Worm (Caenorhabditis elegans) whole organism, L2 larva: ENCODE measurements around the gene C09G9.3.
A peak's percentile ranks its signal among the peaks of the same experiment; 100 is the strongest.

Experiments
- C34F6.9 ChIP-seq: fragments of 150-350 bp; optimal IDR thresholded peaks from 2 replicates; lab custom pipeline; 2014; ENCODE audit warnings: missing biosample characterization, missing genetic modification characterization
- Y55F3AM.14 ChIP-seq: fragments of 200-800 bp; sonication (Bioruptor generic); optimal IDR thresholded peaks from 2 replicates; lab custom pipeline; 2018; ENCODE audit warnings: mild to moderate bottlenecking, missing genetic modification characterization, missing compliant biosample characterization
- ZK546.5 ChIP-seq: sonication (generic microtip); optimal IDR thresholded peaks from 2 replicates; lab custom pipeline; 2017; ENCODE audit warnings: missing biosample characterization, missing genetic modification characterization
- aly-2 ChIP-seq: fragments of 150-350 bp; optimal IDR thresholded peaks from 2 replicates; lab custom pipeline; 2014; ENCODE audit warnings: missing biosample characterization, missing genetic modification characterization
- ama-1 ChIP-seq: fragments of 150-350 bp; optimal IDR thresholded peaks from 2 replicates; lab custom pipeline; 2018; ENCODE audit warnings: inconsistent platforms
- ceh-16 ChIP-seq: fragments of 150-350 bp; optimal IDR thresholded peaks from 2 replicates; lab custom pipeline; 2014; ENCODE audit warnings: missing biosample characterization, missing genetic modification characterization
- dmd-4 ChIP-seq: sonication (generic microtip); optimal IDR thresholded peaks from 2 replicates; lab custom pipeline; 2017; ENCODE audit warnings: missing biosample characterization, missing genetic modification characterization
- egl-27 ChIP-seq: sonication (generic microtip); optimal IDR thresholded peaks from 3 replicates; lab custom pipeline; 2017; ENCODE audit warnings: missing biosample characterization, missing genetic modification reagents, missing genetic modification characterization
- elt-1 ChIP-seq: fragments of 150-350 bp; optimal IDR thresholded peaks from 2 replicates; lab custom pipeline; 2014; ENCODE audit warnings: missing biosample characterization, missing genetic modification characterization
- elt-3 ChIP-seq: sonication (generic microtip); optimal IDR thresholded peaks from 2 replicates; lab custom pipeline; 2017; ENCODE audit warnings: missing biosample characterization, missing genetic modification characterization
- fos-1 ChIP-seq: fragments of 150-350 bp; optimal IDR thresholded peaks from 2 replicates; lab custom pipeline; 2014; ENCODE audit warnings: missing biosample characterization, missing genetic modification characterization
- gmeb-1 ChIP-seq: fragments of 150-350 bp; optimal IDR thresholded peaks from 2 replicates; lab custom pipeline; 2014; ENCODE audit warnings: missing biosample characterization, missing genetic modification characterization
- lin-39 ChIP-seq: fragments of 150-350 bp; optimal IDR thresholded peaks from 2 replicates; lab custom pipeline; 2014; ENCODE audit warnings: missing biosample characterization, missing genetic modification reagents, missing genetic modification characterization
- lsy-2 ChIP-seq, 2 experiments: fragments of 150-350 bp in 1 of 2; sonication (generic microtip) in 1 of 2; optimal IDR thresholded peaks; 2 replicates each; lab custom pipeline; 2014 to 2017; ENCODE audit warnings: missing biosample characterization in 2 of 2, missing genetic modification characterization in 2 of 2
- mab-5 ChIP-seq: fragments of 150-350 bp; optimal IDR thresholded peaks from 2 replicates; lab custom pipeline; 2014; ENCODE audit warnings: missing biosample characterization, missing genetic modification characterization
- mbf-1 ChIP-seq: sonication (generic microtip); optimal IDR thresholded peaks from 2 replicates; lab custom pipeline; 2017; ENCODE audit warnings: missing biosample characterization, missing genetic modification characterization
- mdl-1 ChIP-seq, 2 experiments: fragments of 150-350 bp in 1 of 2; sonication (generic microtip) in 1 of 2; optimal IDR thresholded peaks; 2 replicates each; lab custom pipeline; 2017; ENCODE audit warnings: missing biosample characterization in 2 of 2, missing genetic modification characterization in 2 of 2
- nhr-10 ChIP-seq: sonication (generic microtip); optimal IDR thresholded peaks from 2 replicates; lab custom pipeline; 2017; ENCODE audit warnings: missing biosample characterization, missing genetic modification characterization
- nhr-12 ChIP-seq: fragments of 150-350 bp; optimal IDR thresholded peaks from 2 replicates; lab custom pipeline; 2014; ENCODE audit warnings: missing biosample characterization, missing genetic modification characterization
- nhr-129 ChIP-seq: fragments of 150-350 bp; optimal IDR thresholded peaks from 2 replicates; lab custom pipeline; 2014; ENCODE audit warnings: missing biosample characterization, missing genetic modification characterization
- nhr-21 ChIP-seq: fragments of 150-350 bp; optimal IDR thresholded peaks from 2 replicates; lab custom pipeline; 2014; ENCODE audit warnings: missing biosample characterization, missing genetic modification characterization
- nhr-23 ChIP-seq: fragments of 150-350 bp; optimal IDR thresholded peaks from 2 replicates; lab custom pipeline; 2014; ENCODE audit warnings: missing biosample characterization, missing genetic modification reagents, missing genetic modification characterization
- nhr-237 ChIP-seq: fragments of 150-350 bp; optimal IDR thresholded peaks from 2 replicates; lab custom pipeline; 2014; ENCODE audit warnings: missing biosample characterization, missing genetic modification characterization
- nhr-25 ChIP-seq: fragments of 150-350 bp; sonication (generic microtip); optimal IDR thresholded peaks from 3 replicates; lab custom pipeline; 2014; ENCODE audit warnings: missing biosample characterization, missing genetic modification characterization
- nhr-77 ChIP-seq: fragments of 150-350 bp; optimal IDR thresholded peaks from 2 replicates; lab custom pipeline; 2014; ENCODE audit warnings: missing biosample characterization, missing genetic modification characterization
- peb-1 ChIP-seq: fragments of 150-350 bp; optimal IDR thresholded peaks from 2 replicates; lab custom pipeline; 2014; ENCODE audit warnings: missing biosample characterization, missing genetic modification characterization
- sem-4 ChIP-seq: fragments of 150-350 bp; optimal IDR thresholded peaks from 2 replicates; lab custom pipeline; 2014; ENCODE audit warnings: missing biosample characterization, missing genetic modification reagents, missing genetic modification characterization
- skn-1 ChIP-seq: sonication (generic microtip); optimal IDR thresholded peaks from 2 replicates; lab custom pipeline; 2017; ENCODE audit warnings: missing biosample characterization, missing genetic modification characterization
- sma-3 ChIP-seq: sonication (generic microtip); optimal IDR thresholded peaks from 2 replicates; lab custom pipeline; 2016; ENCODE audit warnings: missing genetic modification reagents, missing genetic modification characterization, missing compliant biosample characterization
- sma-9 ChIP-seq, 2 experiments: fragments of 150-350 bp in 1 of 2; sonication (generic microtip) in 1 of 2; optimal IDR thresholded peaks; 2 replicates each; lab custom pipeline; 2014 to 2016; ENCODE audit warnings: missing genetic modification characterization in 2 of 2, mild to moderate bottlenecking in 1 of 2, missing biosample characterization in 1 of 2, missing compliant biosample characterization in 1 of 2, missing genetic modification reagents in 1 of 2, moderate library complexity in 1 of 2
- snpc-4 ChIP-seq: fragments of 150-350 bp; optimal IDR thresholded peaks from 2 replicates; lab custom pipeline; 2014; ENCODE audit warnings: missing biosample characterization, missing genetic modification characterization
- unc-55 ChIP-seq: fragments of 150-350 bp; sonication (generic microtip); optimal IDR thresholded peaks from 3 replicates; lab custom pipeline; 2014; ENCODE audit warnings: missing biosample characterization, missing genetic modification reagents, missing genetic modification characterization
- unc-62 ChIP-seq: fragments of 150-350 bp; optimal IDR thresholded peaks from 2 replicates; lab custom pipeline; 2014; ENCODE audit warnings: missing biosample characterization, missing genetic modification reagents, missing genetic modification characterization
- zag-1 ChIP-seq: fragments of 150-350 bp; optimal IDR thresholded peaks from 2 replicates; lab custom pipeline; 2014; ENCODE audit warnings: missing biosample characterization, missing genetic modification characterization
- ztf-1 ChIP-seq: fragments of 200-800 bp; sonication (Bioruptor generic); conservative IDR thresholded peaks from 2 replicates; pipeline ENCODE4 v1.3.6; 2022; ENCODE audit warnings: missing genetic modification characterization, missing compliant biosample characterization
- ztf-11 ChIP-seq: sonication (generic microtip); optimal IDR thresholded peaks from 2 replicates; lab custom pipeline; 2017; ENCODE audit warnings: missing biosample characterization, missing genetic modification characterization
- ztf-4 ChIP-seq: fragments of 150-350 bp; optimal IDR thresholded peaks from 2 replicates; lab custom pipeline; 2014; ENCODE audit warnings: missing biosample characterization, missing genetic modification characterization

Gene C09G9.3

ce11 chrIV:8918790-8919189, 45.9 kb upstream of the C09G9.3 start, which contains the start of gene rap-1:
Gene rap-1, minus strand, starts transcription at chrIV:8918890.
- TF ChIP-seq Y55F3AM.14 (GFP tag; lab: Kevin White, UChicago) (no peak), sma-9 (GFP tag; optimal IDR thresholded peaks at IDR 0.05; lab: Kevin White, UChicago) (no peak), sma-9 (tag; optimal IDR thresholded peaks at IDR 0.05; lab: Kevin White, UChicago) (no peak), egl-27 (no peak), aly-2 (tag; lab: Kevin White, UChicago) (no peak), nhr-12 (tag; lab: Kevin White, UChicago) (no peak), zag-1 (tag; lab: Kevin White, UChicago) (no peak), ztf-1 (GFP tag; lab: Robert Waterston, UW) (no peak), fos-1 (tag; lab: Kevin White, UChicago) (no peak), sem-4 (tag; lab: Kevin White, UChicago) (no peak), ztf-11 (tag; lab: Kevin White, UChicago) (no peak), peb-1 (tag; lab: Kevin White, UChicago) (no peak), C34F6.9 (tag; lab: Kevin White, UChicago) (no peak), unc-62 (GFP tag; lab: Kevin White, UChicago) (no peak), mab-5 (tag; lab: Kevin White, UChicago) (no peak), ceh-16 (no peak), unc-55 (GFP tag; lab: Kevin White, UChicago) (no peak), nhr-129 (no peak), nhr-25 (tag; lab: Kevin White, UChicago) (no peak), lin-39 (tag; lab: Kevin White, UChicago) (no peak)

ce11 chrIV:8916010-8916409, 43.2 kb upstream of the C09G9.3 start, which contains the start of gene C27B7.9:
Gene C27B7.9, minus strand, starts transcription at chrIV:8916110.
- TF ChIP-seq nhr-77 (tag; lab: Kevin White, UChicago) (no peak), sem-4 (tag; lab: Kevin White, UChicago) (no peak), ZK546.5 (tag; lab: Kevin White, UChicago) (no peak), nhr-23 (no peak), ama-1 (lab: Kevin White, UChicago) (no peak), Y55F3AM.14 (GFP tag; lab: Kevin White, UChicago) (no peak), nhr-10 (tag; lab: Kevin White, UChicago) (no peak), skn-1 (tag; lab: Kevin White, UChicago) (no peak), nhr-25 (tag; lab: Kevin White, UChicago) (no peak), nhr-237 (tag; lab: Kevin White, UChicago) (no peak), nhr-21 (tag; lab: Kevin White, UChicago) (no peak), dmd-4 (no peak)

ce11 chrIV:8914187-8914586, 41.3 kb upstream of the C09G9.3 start:
- TF ChIP-seq sma-3 (GFP tag; lab: Kevin White, UChicago) (peak; percentile 67), nhr-23 (no peak)

- TF ChIP-seq nhr-129, result no peak
- no peak for TF ChIP-seq gmeb-1 (tag; lab: Kevin White, UChicago)
- TF ChIP-seq lin-39 (tag; lab: Kevin White, UChicago), result no peak
- TF ChIP-seq nhr-12 (tag; lab: Kevin White, UChicago), result no peak
- TF ChIP-seq elt-3, result no peak
- TF ChIP-seq aly-2 (tag; lab: Kevin White, UChicago), result no peak
- TF ChIP-seq, all 48 proteins: peak for 0
These were observed 33.9 kb upstream of the C09G9.3 start, which contains the start of gene C27B7.7 for ce11 chrIV:8906743-8907142. Gene C27B7.7, plus strand, starts transcription at chrIV:8907043.

ce11 chrIV:8906164-8906563, 33.3 kb upstream of the C09G9.3 start, which contains the start of gene C27B7.6:
Gene C27B7.6, minus strand, starts transcription at chrIV:8906345.
- TF ChIP-seq lin-39 (tag; lab: Kevin White, UChicago), result no peak
- TF ChIP-seq lsy-2 (tag; optimal IDR thresholded peaks at IDR 0.05; lab: Kevin White, UChicago), result no peak
- TF ChIP-seq gmeb-1 (tag; lab: Kevin White, UChicago), result no peak
- TF ChIP-seq zag-1 (tag; lab: Kevin White, UChicago), result no peak
- TF ChIP-seq sma-3 (GFP tag; lab: Kevin White, UChicago), result no peak
- no peak for TF ChIP-seq nhr-12 (tag; lab: Kevin White, UChicago)
- TF ChIP-seq mbf-1 (tag; lab: Kevin White, UChicago), result no peak
- TF ChIP-seq ztf-4 (tag; lab: Kevin White, UChicago), result no peak
- TF ChIP-seq elt-1 (tag; lab: Kevin White, UChicago), result no peak
- no peak for TF ChIP-seq nhr-129
- TF ChIP-seq sem-4 (tag; lab: Kevin White, UChicago), result no peak
- TF ChIP-seq snpc-4 (tag; lab: Kevin White, UChicago), result no peak
- no peak for TF ChIP-seq egl-27
- no peak for TF ChIP-seq mdl-1 (tag; optimal IDR thresholded peaks at IDR 0.05; lab: Kevin White, UChicago)
- TF ChIP-seq Y55F3AM.14 (GFP tag; lab: Kevin White, UChicago), result no peak
- no peak for TF ChIP-seq nhr-77 (tag; lab: Kevin White, UChicago)
